Fruit fly (Drosophila melanogaster): ENCODE data around the gene fzr.
A peak's percentile ranks its signal among the peaks of the same experiment; 100 is the strongest.

fzr gene

DNA sequence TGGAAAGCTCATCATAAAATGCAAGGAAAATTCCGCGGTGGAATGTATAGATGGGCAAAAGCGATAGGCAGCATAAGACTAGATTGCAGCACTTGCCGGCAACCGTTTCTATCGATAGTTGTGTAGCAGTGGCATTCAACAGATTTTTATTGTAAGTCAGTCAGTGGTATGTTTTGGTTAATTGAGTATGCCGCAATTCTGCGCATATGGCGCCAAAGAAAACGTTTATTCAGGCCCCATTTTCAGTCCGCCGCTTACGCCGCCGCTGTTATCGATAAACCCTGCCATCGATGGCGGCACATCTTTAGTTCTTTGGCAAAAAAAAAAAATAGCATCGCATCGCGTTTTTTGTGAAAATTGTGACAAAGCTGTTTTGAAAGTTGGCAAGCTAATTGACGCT lies 29.6 kb downstream of the fzr start, which contains the start of the genes Cbp80 and Torsin (continued):
- TF ChIP-seq HLHmδ (GFP tag; optimal IDR thresholded peaks at IDR 0.05) (no peak), sug (tag; optimal IDR thresholded peaks at IDR 0.05) (no peak), CG15011 (GFP tag; optimal IDR thresholded peaks at IDR 0.05) (no peak), CG32532 (GFP tag; IDR thresholded peaks at IDR 0.05) (no peak; the same call in 1 of the 2 replicates), HLH4C (GFP tag; IDR thresholded peaks at IDR 0.05; ENCODE audit: partially characterized antibody) (peak; percentile 100), az2 (GFP tag; optimal IDR thresholded peaks at IDR 0.05) (no peak), ems (GFP tag; optimal IDR thresholded peaks at IDR 0.05) (no peak), gsb (GFP tag; IDR thresholded peaks at IDR 0.05) (no peak), prd (optimal IDR thresholded peaks at IDR 0.05) (no peak), prd (GFP tag; IDR thresholded peaks at IDR 0.05) (peak; percentile 34; the same call in 2 of the 3 replicates), Hr39 (optimal IDR thresholded peaks at IDR 0.05) (no peak), Adf1 (GFP tag; IDR thresholded peaks at IDR 0.05) (no peak; the same call in 1 of the 2 replicates), emc (GFP tag; optimal IDR thresholded peaks at IDR 0.05) (no peak), CG11560 (tag; IDR thresholded peaks at IDR 0.05) (no peak), CG10543 (GFP tag; optimal IDR thresholded peaks at IDR 0.05) (no peak), CG11696 (GFP tag; IDR thresholded peaks at IDR 0.05) (no peak), p53 (GFP tag; optimal IDR thresholded peaks at IDR 0.05) (no peak), eyg (GFP tag; optimal IDR thresholded peaks at IDR 0.05) (no peak), Hr78 (GFP tag; optimal IDR thresholded peaks at IDR 0.05) (no peak), CG6272 (GFP tag; IDR thresholded peaks at IDR 0.05) (no peak), sens-2 (GFP tag; IDR thresholded peaks at IDR 0.05) (no peak), CG2129 (GFP tag; IDR thresholded peaks at IDR 0.05; ENCODE audit: partially characterized antibody) (peak; percentile 67), tll (GFP tag; optimal IDR thresholded peaks at IDR 0.05) (no peak), Antp (GFP tag; optimal IDR thresholded peaks at IDR 0.05) (peak; percentile 33), crp (GFP tag; optimal IDR thresholded peaks at IDR 0.05) (no peak), CG17359 (tag; optimal IDR thresholded peaks at IDR 0.05) (no peak), CG3065 (GFP tag; optimal IDR thresholded peaks at IDR 0.05) (no peak), CG2875 (GFP tag; optimal IDR thresholded peaks at IDR 0.05) (no peak), PHDP (tag; optimal IDR thresholded peaks at IDR 0.05) (no peak), CG1024 (GFP tag; IDR thresholded peaks at IDR 0.05) (no peak), CG34224 (GFP tag; IDR thresholded peaks at IDR 0.05; ENCODE audit: partially characterized antibody) (peak; percentile 90), Nf-YA (GFP tag; IDR thresholded peaks at IDR 0.05) (no peak), CG8388 (GFP tag; optimal IDR thresholded peaks at IDR 0.05) (no peak), jing (GFP tag; optimal IDR thresholded peaks at IDR 0.05) (no peak), abd-A (tag; optimal IDR thresholded peaks at IDR 0.05) (no peak), Dip3 (GFP tag; optimal IDR thresholded peaks at IDR 0.05) (no peak), Vsx1 (GFP tag; optimal IDR thresholded peaks at IDR 0.05) (no peak), Doc3 (GFP tag; IDR thresholded peaks at IDR 0.05; ENCODE audit: partially characterized antibody) (peak; percentile 91), ara (GFP tag; IDR thresholded peaks at IDR 0.05) (no peak), CG17912 (GFP tag; optimal IDR thresholded peaks at IDR 0.05) (no peak), CG8359 (GFP tag; optimal IDR thresholded peaks at IDR 0.05; ENCODE audit: borderline replicate concordance) (no peak), ATbp (GFP tag; optimal IDR thresholded peaks at IDR 0.05) (no peak), dati (GFP tag; IDR thresholded peaks at IDR 0.05) (no peak), lmd (GFP tag; IDR thresholded peaks at IDR 0.05) (0 out of 2 replicates have a peak, but pooled peaks have one; percentile 20), CG11723 (GFP tag; optimal IDR thresholded peaks at IDR 0.05) (no peak), Lhr (GFP tag; optimal IDR thresholded peaks at IDR 0.05) (no peak), CG2202 (tag; optimal IDR thresholded peaks at IDR 0.05) (no peak), CG17568 (GFP tag; optimal IDR thresholded peaks at IDR 0.05) (no peak), amos (GFP tag; IDR thresholded peaks at IDR 0.05; ENCODE audit: partially characterized antibody) (peak; percentile 77), Poxn (GFP tag; IDR thresholded peaks at IDR 0.05) (no peak), CG1602 (GFP tag; optimal IDR thresholded peaks at IDR 0.05) (no peak)
